Worm (Caenorhabditis elegans): ENCODE measurements around the gene T25C12.3.

T25C12.3 gene

ce11 chrX:11537240-11537764 is 37.5 kb upstream of the T25C12.3 start, which contains the start of gene gcp-2.2:
Gene gcp-2.2, plus strand, starts transcription at chrX:11537714.
- peak in 1 of 2 experiments; percentile 0 for TF ChIP-seq lin-35 (GFP tag; optimal IDR thresholded peaks at IDR 0.05)
- no peak for TF ChIP-seq efl-1 (optimal IDR thresholded peaks at IDR 0.05)
- peak in 1 of 2 experiments; percentile 86 for TF ChIP-seq efl-1 (GFP tag; optimal IDR thresholded peaks at IDR 0.05 in 1 of 2)
- no peak for TF ChIP-seq nhr-12 (tag; optimal IDR thresholded peaks at IDR 0.05)
- no peak for TF ChIP-seq dpl-1 (GFP tag; optimal IDR thresholded peaks at IDR 0.05)
- TF ChIP-seq ces-1 (GFP tag; optimal IDR thresholded peaks at IDR 0.05): no peak
- TF ChIP-seq blmp-1 (tag; optimal IDR thresholded peaks at IDR 0.05): no peak
- TF ChIP-seq irx-1 (tag; optimal IDR thresholded peaks at IDR 0.05): no peak
- TF ChIP-seq pag-3 (tag; optimal IDR thresholded peaks at IDR 0.05; ENCODE audit: borderline replicate concordance, insufficient read depth): no peak
- TF ChIP-seq alr-1 (tag; optimal IDR thresholded peaks at IDR 0.05; ENCODE audit: borderline replicate concordance): no peak
- no peak for TF ChIP-seq grh-1 (GFP tag; IDR thresholded peaks at IDR 0.05)
- TF ChIP-seq nhr-71 (tag; optimal IDR thresholded peaks at IDR 0.05): peak; percentile 17
- TF ChIP-seq egl-27 (tag; optimal IDR thresholded peaks at IDR 0.05): no peak
- TF ChIP-seq pax-3 (tag; optimal IDR thresholded peaks at IDR 0.05): no peak
- no peak for TF ChIP-seq nhr-76 (tag; optimal IDR thresholded peaks at IDR 0.05)
- peak; percentile 51 for TF ChIP-seq nhr-90 (tag; optimal IDR thresholded peaks at IDR 0.05; ENCODE audit: poor library complexity)

ce11 chrX:11536408-11536807 is 36.6 kb upstream of the T25C12.3 start, which contains the start of gene C35C5.9:
Gene C35C5.9, plus strand, starts transcription at chrX:11536568.
- peak in 1 of 2 experiments; percentile 37 for TF ChIP-seq mdl-1 (tag; optimal IDR thresholded peaks at IDR 0.05)
- no peak for TF ChIP-seq ceh-82 (tag; optimal IDR thresholded peaks at IDR 0.05)
- TF ChIP-seq grh-1 (GFP tag; IDR thresholded peaks at IDR 0.05): no peak
- TF ChIP-seq nhr-85 (tag): peak; percentile 89
- TF ChIP-seq efl-1 (optimal IDR thresholded peaks at IDR 0.05): no peak
- TF ChIP-seq efl-1 (GFP tag; optimal IDR thresholded peaks at IDR 0.05 in 1 of 2): peak in 1 of 2 experiments; percentile 89
- peak in 2 of 6 experiments; percentile 51 to 56 for TF ChIP-seq elt-3 (tag; optimal IDR thresholded peaks at IDR 0.05)
- peak; percentile 67 for TF ChIP-seq snu-23 (GFP tag; optimal IDR thresholded peaks at IDR 0.05)
- TF ChIP-seq nhr-20 (tag; optimal IDR thresholded peaks at IDR 0.05): peak; percentile 81
- TF ChIP-seq nhr-19 (GFP tag; conservative IDR thresholded peaks at IDR 0.05): no peak; the same call in 1 of the 2 replicates
- TF ChIP-seq nhr-90 (tag; optimal IDR thresholded peaks at IDR 0.05; ENCODE audit: poor library complexity): peak; percentile 63
- TF ChIP-seq unc-30 (tag; optimal IDR thresholded peaks at IDR 0.05): no peak
- TF ChIP-seq Y116A8C.19 (tag; optimal IDR thresholded peaks at IDR 0.05; ENCODE audit: borderline replicate concordance): no peak
- TF ChIP-seq alr-1 (tag; optimal IDR thresholded peaks at IDR 0.05; ENCODE audit: borderline replicate concordance): no peak
- TF ChIP-seq tbx-2 (tag; optimal IDR thresholded peaks at IDR 0.05): peak; percentile 39
- TF ChIP-seq blmp-1 (tag; optimal IDR thresholded peaks at IDR 0.05): peak; percentile 66
- peak in 1 of 2 experiments; percentile 65 for TF ChIP-seq lin-35 (GFP tag; optimal IDR thresholded peaks at IDR 0.05)
- TF ChIP-seq jun-1 (tag; optimal IDR thresholded peaks at IDR 0.05): no peak
- no peak for TF ChIP-seq ets-5 (GFP tag; IDR thresholded peaks at IDR 0.05)
- no peak for TF ChIP-seq lsy-2 (tag; optimal IDR thresholded peaks at IDR 0.05)
- TF ChIP-seq unc-62 (GFP tag; optimal IDR thresholded peaks at IDR 0.05): no peak
- no peak for TF ChIP-seq rnt-1 (tag; optimal IDR thresholded peaks at IDR 0.05)
- peak; percentile 49 for TF ChIP-seq nhr-71 (tag; optimal IDR thresholded peaks at IDR 0.05)
- no peak for TF ChIP-seq mab-9 (GFP tag; IDR thresholded peaks at IDR 0.05)
- peak in 1 of 3 experiments; percentile 10 for TF ChIP-seq dpl-1 (GFP tag; optimal IDR thresholded peaks at IDR 0.05)

DNA sequence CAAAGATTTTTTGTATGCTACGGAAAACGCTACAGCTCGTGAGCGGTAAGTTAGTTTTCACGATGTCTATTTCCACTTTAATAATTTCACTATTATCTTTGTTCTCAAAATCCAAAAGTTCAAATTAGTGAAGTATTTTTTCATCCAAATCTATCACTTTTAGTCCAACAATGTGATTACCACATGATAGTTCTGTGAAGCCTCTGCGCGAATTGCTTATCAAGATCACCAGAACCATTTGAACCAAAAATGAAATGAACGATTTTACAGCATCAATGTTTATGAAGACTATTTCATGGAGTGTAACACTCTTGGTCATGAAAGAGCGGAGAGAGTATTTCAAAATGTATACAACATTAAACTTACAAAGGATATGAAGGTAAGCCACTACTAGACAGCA is 34.6 kb upstream of the T25C12.3 start:
- TF ChIP-seq F16B12.6 (tag; optimal IDR thresholded peaks at IDR 0.05) (no peak), elt-3 (tag; optimal IDR thresholded peaks at IDR 0.05) (peak in 2 of 6 experiments; percentile 11 to 73), lin-13 (GFP tag; optimal IDR thresholded peaks at IDR 0.05) (no peak), nhr-19 (GFP tag; conservative IDR thresholded peaks at IDR 0.05) (0 out of 2 replicates have a peak, but pooled peaks have one; percentile 35), nhr-20 (tag; optimal IDR thresholded peaks at IDR 0.05) (peak; percentile 52), efl-1 (optimal IDR thresholded peaks at IDR 0.05) (no peak), efl-1 (GFP tag; optimal IDR thresholded peaks at IDR 0.05 in 1 of 2) (peak in 1 of 2 experiments; percentile 18), nhr-85 (tag) (peak; percentile 13), nhr-28 (tag; optimal IDR thresholded peaks at IDR 0.05) (no peak), blmp-1 (tag; optimal IDR thresholded peaks at IDR 0.05) (peak; percentile 62)
